Worm (Caenorhabditis elegans): ENCODE measurements around the gene Y57G11C.3.
A peak's percentile ranks its signal among the peaks of the same experiment; 100 is the strongest.

DNA sequence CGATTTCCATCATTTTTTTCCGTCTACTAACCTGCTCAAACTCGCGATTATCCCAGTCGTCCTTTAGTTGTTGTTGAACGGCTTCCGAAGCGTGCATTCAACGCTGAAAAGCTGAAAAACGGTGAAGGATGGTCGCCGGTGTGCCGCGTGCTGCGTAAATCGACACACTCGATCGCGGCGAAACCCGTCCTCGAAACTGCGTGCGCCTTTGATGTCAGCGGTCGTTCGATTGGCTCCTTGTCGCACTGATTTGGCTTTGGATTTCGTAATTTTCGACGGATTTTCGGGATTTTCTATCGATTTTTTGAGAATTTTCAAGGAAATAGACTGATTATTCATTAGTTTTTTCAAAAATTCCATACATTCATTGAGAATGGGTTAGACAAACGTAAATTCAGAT lies 29.4 kb downstream of the Y57G11C.3 start, which contains the start of the genes Y57G11C.1147 and nuo-3:
- TF ChIP-seq egl-27 (tag; optimal IDR thresholded peaks at IDR 0.05) (no peak), ama-1 (optimal IDR thresholded peaks at IDR 0.05) (no peak), unc-39 (tag; optimal IDR thresholded peaks at IDR 0.05) (no peak), peb-1 (tag; optimal IDR thresholded peaks at IDR 0.05) (no peak), lin-11 (tag; optimal IDR thresholded peaks at IDR 0.05) (peak; percentile 3), ztf-1 (GFP tag; conservative IDR thresholded peaks at IDR 0.05) (no peak), unc-62 (GFP tag; optimal IDR thresholded peaks at IDR 0.05) (no peak), lsy-2 (tag; optimal IDR thresholded peaks at IDR 0.05) (no peak), nhr-23 (tag; optimal IDR thresholded peaks at IDR 0.05) (no peak), aly-2 (tag; optimal IDR thresholded peaks at IDR 0.05) (no peak), nhr-77 (tag; optimal IDR thresholded peaks at IDR 0.05) (no peak), nhr-10 (tag; optimal IDR thresholded peaks at IDR 0.05) (no peak)

Measured in whole organism, L2 larva.